Worm (Caenorhabditis elegans): ENCODE measurements around the gene alg-1.

The alg-1 gene

ce11 chrX:14000198-14000748 lies 51.4 kb downstream of the alg-1 start:
- TF ChIP-seq him-1 (tag; optimal IDR thresholded peaks at IDR 0.05): no peak
- no peak for TF ChIP-seq W03F9.2 (tag; optimal IDR thresholded peaks at IDR 0.05)
- TF ChIP-seq dao-5 (tag; optimal IDR thresholded peaks at IDR 0.05): no peak

DNA sequence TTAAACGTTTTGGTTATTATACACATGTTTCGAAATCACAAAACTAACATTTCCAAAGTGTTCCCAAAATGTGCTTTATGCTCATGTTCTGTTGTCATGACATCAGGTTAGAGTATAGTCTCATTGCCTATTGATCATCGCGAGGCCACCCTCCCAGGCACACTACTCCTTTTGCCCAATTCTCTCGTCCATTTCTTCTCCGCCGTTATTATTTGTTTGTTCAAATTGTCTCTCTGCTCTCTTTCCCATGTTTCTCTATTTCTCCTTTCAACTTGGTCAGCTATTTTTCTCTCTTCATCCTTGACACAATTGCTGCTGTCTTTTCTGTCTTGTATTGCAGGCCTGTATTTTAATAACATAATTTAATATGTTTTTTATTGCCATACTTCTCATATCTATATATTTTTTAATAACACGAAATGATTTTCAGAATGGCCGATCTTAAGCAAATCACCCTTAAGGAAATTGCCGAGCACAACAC lies 52.6 kb downstream of the alg-1 start, which contains the start of gene cytb-5.1:
TSS of gene cytb-5.1 (plus strand) at position 431 of the 481 bp plus-strand sequence.
- TF ChIP-seq dao-5 (tag; optimal IDR thresholded peaks at IDR 0.05) (no peak), him-1 (tag; optimal IDR thresholded peaks at IDR 0.05) (no peak), W03F9.2 (tag; optimal IDR thresholded peaks at IDR 0.05) (no peak)

ce11 chrX:14002739-14003138 lies 53.8 kb downstream of the alg-1 start:
- TF ChIP-seq W03F9.2 (tag; optimal IDR thresholded peaks at IDR 0.05): no peak
- TF ChIP-seq him-1 (tag; optimal IDR thresholded peaks at IDR 0.05): no peak
- no peak for TF ChIP-seq dao-5 (tag; optimal IDR thresholded peaks at IDR 0.05)

ce11 chrX:14003538-14003937 lies 54.6 kb downstream of the alg-1 start:
- no peak for TF ChIP-seq dao-5 (tag; optimal IDR thresholded peaks at IDR 0.05)
- no peak for TF ChIP-seq him-1 (tag; optimal IDR thresholded peaks at IDR 0.05)
